Fruit fly (Drosophila melanogaster) whole organism, embryonic: Measurements from ENCODE around the gene TTLL6B.
A peak's percentile ranks its signal among the peaks of the same experiment; 100 is the strongest.

Experiments
- CG10654 ChIP-seq: fragments of 200-800 bp; sonication (Bioruptor generic); optimal IDR thresholded peaks from 2 replicates; lab custom pipeline; 2016; ENCODE audit warnings: missing biosample characterization, missing genetic modification characterization
- CG12299 ChIP-seq: fragments of 200-800 bp; sonication (Bioruptor generic); optimal IDR thresholded peaks from 2 replicates; lab custom pipeline; 2018; ENCODE audit warnings: missing biosample characterization, mild to moderate bottlenecking, missing genetic modification characterization
- CG12942 ChIP-seq: fragments of 200-800 bp; sonication (Bioruptor generic); optimal IDR thresholded peaks from 3 replicates; lab custom pipeline; 2016; ENCODE audit warnings: missing biosample characterization, missing genetic modification characterization
- CG14667 ChIP-seq: fragments of 200-800 bp; sonication (Bioruptor generic); IDR thresholded peaks from 2 replicates; pipeline ENCODE4 v1.3.6; 2022; ENCODE audit warnings: missing biosample characterization, missing genetic modification characterization
- CG15601 ChIP-seq: fragments of 200-800 bp; sonication (Bioruptor generic); optimal IDR thresholded peaks from 3 replicates; lab custom pipeline; 2019; ENCODE audit warnings: missing biosample characterization, mild to moderate bottlenecking, missing genetic modification characterization, moderate library complexity
- CG16779 ChIP-seq: fragments of 200-800 bp; sonication (Bioruptor generic); IDR thresholded peaks from 2 replicates; pipeline ENCODE4 v1.3.6; 2022; ENCODE audit warnings: missing biosample characterization, missing genetic modification characterization
- CG16863 ChIP-seq: fragments of 200-800 bp; sonication (Bioruptor generic); optimal IDR thresholded peaks from 3 replicates; lab custom pipeline; 2016; ENCODE audit warnings: missing biosample characterization, missing genetic modification characterization
- CG17912 ChIP-seq: fragments of 200-800 bp; sonication (Bioruptor generic); optimal IDR thresholded peaks from 2 replicates; lab custom pipeline; 2018; ENCODE audit warnings: missing biosample characterization, mild to moderate bottlenecking, missing genetic modification characterization
- CG18476 ChIP-seq: fragments of 200-800 bp; sonication (Bioruptor generic); optimal IDR thresholded peaks from 2 replicates; lab custom pipeline; 2016; ENCODE audit warnings: missing biosample characterization, mild to moderate bottlenecking, missing genetic modification characterization
- CG18619 ChIP-seq: fragments of 200-800 bp; sonication (Bioruptor generic); optimal IDR thresholded peaks from 3 replicates; lab custom pipeline; 2017; ENCODE audit warnings: missing biosample characterization, mild to moderate bottlenecking, missing genetic modification characterization
- CG2199 ChIP-seq: fragments of 200-800 bp; sonication (Bioruptor generic); IDR thresholded peaks from 3 replicates; pipeline ENCODE4 v1.3.6; 2022; ENCODE audit warnings: missing biosample characterization, missing genetic modification characterization
- CG2202 ChIP-seq: fragments of 200-800 bp; sonication (Bioruptor generic); optimal IDR thresholded peaks from 2 replicates; lab custom pipeline; 2018; ENCODE audit warnings: missing biosample characterization, mild to moderate bottlenecking, missing genetic modification characterization
- CG33557 ChIP-seq: fragments of 200-800 bp; sonication (Bioruptor generic); optimal IDR thresholded peaks from 2 replicates; lab custom pipeline; 2019; ENCODE audit warnings: missing biosample characterization, mild to moderate bottlenecking, missing genetic modification characterization, moderate library complexity
- CG3838 ChIP-seq: fragments of 200-800 bp; sonication (Bioruptor generic); optimal IDR thresholded peaks from 3 replicates; lab custom pipeline; 2016; ENCODE audit warnings: missing biosample characterization, missing genetic modification characterization
- CG5953 ChIP-seq: fragments of 200-800 bp; sonication (Bioruptor generic); IDR thresholded peaks from 2 replicates; pipeline ENCODE4 v1.3.6; 2022; ENCODE audit warnings: missing biosample characterization, missing genetic modification characterization
- CG9215 ChIP-seq: fragments of 200-800 bp; sonication (Bioruptor generic); IDR thresholded peaks from 2 replicates; pipeline ENCODE4 v1.3.6; 2022; ENCODE audit warnings: missing biosample characterization, missing genetic modification characterization
- Dip3 ChIP-seq: fragments of 200-800 bp; sonication (Bioruptor generic); optimal IDR thresholded peaks from 3 replicates; lab custom pipeline; 2016; ENCODE audit warnings: missing biosample characterization, missing genetic modification characterization
- Doc3 ChIP-seq: fragments of 200-800 bp; sonication (Bioruptor generic); IDR thresholded peaks from 3 replicates; pipeline ENCODE4 v1.3.6; 2022; ENCODE audit warnings: missing biosample characterization, missing genetic modification characterization; ENCODE audit not compliant: partially characterized antibody
- Fer3 ChIP-seq: fragments of 200-800 bp; sonication (Bioruptor generic); optimal IDR thresholded peaks from 2 replicates; lab custom pipeline; 2018; ENCODE audit warnings: missing biosample characterization, mild to moderate bottlenecking, missing genetic modification characterization, moderate library complexity
- HLH54F ChIP-seq: fragments of 200-800 bp; sonication (Bioruptor generic); optimal IDR thresholded peaks from 3 replicates; lab custom pipeline; 2016; ENCODE audit warnings: missing biosample characterization, missing genetic modification characterization
- Hr3 ChIP-seq: fragments of 200-800 bp; sonication (Bioruptor generic); optimal IDR thresholded peaks from 3 replicates; lab custom pipeline; 2016; ENCODE audit warnings: missing biosample characterization, missing genetic modification characterization
- Hr39 ChIP-seq: fragments of >200 bp; optimal IDR thresholded peaks from 2 replicates; lab custom pipeline; 2017
- Hr51 ChIP-seq, 2 experiments: fragments of 200-800 bp; sonication (Bioruptor generic); optimal IDR thresholded peaks; 2 replicates in 1 of 2; 3 replicates in 1 of 2; lab custom pipeline; 2016 to 2018; ENCODE audit warnings: missing biosample characterization in 2 of 2, missing genetic modification characterization in 2 of 2, mild to moderate bottlenecking in 1 of 2, moderate library complexity in 1 of 2
- Kr ChIP-seq: fragments of 200-800 bp; sonication (Bioruptor generic); optimal IDR thresholded peaks from 2 replicates; lab custom pipeline; 2017; ENCODE audit warnings: missing biosample characterization, mild to moderate bottlenecking, missing genetic modification characterization
- Nf-YC ChIP-seq: fragments of 200-800 bp; optimal IDR thresholded peaks from 3 replicates; lab custom pipeline; 2019; ENCODE audit warnings: missing biosample characterization, mild to moderate bottlenecking, missing genetic modification characterization, moderate library complexity
- NfI ChIP-seq: fragments of 200-800 bp; sonication (Bioruptor generic); optimal IDR thresholded peaks from 3 replicates; lab custom pipeline; 2018; ENCODE audit warnings: missing biosample characterization, mild to moderate bottlenecking, missing genetic modification characterization, moderate library complexity
- Rx ChIP-seq: fragments of 200-800 bp; sonication (Bioruptor generic); IDR thresholded peaks from 2 replicates; pipeline ENCODE4 v1.3.6; 2022; ENCODE audit warnings: missing biosample characterization, missing genetic modification characterization
- Six4 ChIP-seq: fragments of 200-800 bp; sonication (Bioruptor generic); optimal IDR thresholded peaks from 2 replicates; lab custom pipeline; 2016; ENCODE audit warnings: missing biosample characterization, missing genetic modification characterization
- Ssrp ChIP-seq: fragments of 200-800 bp; sonication (Bioruptor generic); optimal IDR thresholded peaks from 2 replicates; lab custom pipeline; 2018; ENCODE audit warnings: missing biosample characterization, mild to moderate bottlenecking, missing genetic modification characterization, moderate library complexity
- Stat92E ChIP-seq, 3 experiments: fragments of >200 bp in 2 of 3; fragments of 200-800 bp in 1 of 3; sonication (Bioruptor generic) in 1 of 3; optimal IDR thresholded peaks; 2 replicates each; lab custom pipeline; 2017 to 2019; ENCODE audit warnings: missing biosample characterization in 3 of 3, missing genetic modification characterization in 3 of 3, mild to moderate bottlenecking in 1 of 3, moderate library complexity in 1 of 3
- Tbp ChIP-seq: fragments of >200 bp; optimal IDR thresholded peaks from 2 replicates; lab custom pipeline; 2018; ENCODE audit warnings: missing biosample characterization, missing genetic modification characterization
- ase ChIP-seq: fragments of 200-800 bp; sonication (Bioruptor generic); IDR thresholded peaks from 3 replicates; pipeline ENCODE4 v1.3.6; 2022; ENCODE audit warnings: missing biosample characterization, missing genetic modification characterization
- ash1 ChIP-seq: fragments of 200-800 bp; sonication (Bioruptor generic); optimal IDR thresholded peaks from 2 replicates; lab custom pipeline; 2018; ENCODE audit warnings: missing biosample characterization, mild to moderate bottlenecking, missing genetic modification characterization
- ato ChIP-seq: fragments of 200-800 bp; sonication (Bioruptor generic); IDR thresholded peaks from 2 replicates; pipeline ENCODE4 v1.3.6; 2022; ENCODE audit warnings: missing biosample characterization, missing genetic modification characterization; ENCODE audit not compliant: partially characterized antibody
- chif ChIP-seq, 2 experiments: fragments of 200-800 bp; sonication (Bioruptor generic); optimal IDR thresholded peaks; 3 replicates each; lab custom pipeline; 2016; ENCODE audit warnings: missing biosample characterization in 2 of 2, missing genetic modification characterization in 2 of 2
- dmrt11E ChIP-seq: fragments of 200-800 bp; sonication (Bioruptor generic); optimal IDR thresholded peaks from 3 replicates; lab custom pipeline; 2018; ENCODE audit warnings: missing biosample characterization, mild to moderate bottlenecking, missing genetic modification characterization, moderate library complexity
- dpn ChIP-seq, 2 experiments: fragments of 200-800 bp; sonication (Bioruptor generic); optimal IDR thresholded peaks; 3 replicates each; lab custom pipeline; 2016; ENCODE audit warnings: missing biosample characterization in 2 of 2, missing genetic modification characterization in 2 of 2
- ind ChIP-seq: fragments of 200-800 bp; sonication (Bioruptor generic); optimal IDR thresholded peaks from 3 replicates; lab custom pipeline; 2016; ENCODE audit warnings: missing biosample characterization, missing genetic modification characterization
- lov ChIP-seq, 2 experiments: fragments of 200-800 bp in 1 of 2; fragments of >200 bp in 1 of 2; sonication (Bioruptor generic) in 1 of 2; IDR thresholded peaks in 1 of 2; optimal IDR thresholded peaks in 1 of 2; 2 replicates in 1 of 2; 3 replicates in 1 of 2; pipeline versions ENCODE4 v1.3.6 to Lab custom; 2017 to 2022; ENCODE audit warnings: missing biosample characterization in 1 of 2, missing genetic modification characterization in 1 of 2
- mam ChIP-seq: fragments of 200-800 bp; sonication (Bioruptor generic); optimal IDR thresholded peaks from 3 replicates; lab custom pipeline; 2016; ENCODE audit warnings: missing biosample characterization, missing genetic modification characterization
- nmo ChIP-seq: fragments of 200-800 bp; sonication (Bioruptor generic); optimal IDR thresholded peaks from 2 replicates; lab custom pipeline; 2018; ENCODE audit warnings: missing biosample characterization, mild to moderate bottlenecking, missing genetic modification characterization, moderate library complexity
- org-1 ChIP-seq: fragments of 200-800 bp; sonication (Bioruptor generic); optimal IDR thresholded peaks from 2 replicates; lab custom pipeline; 2017; ENCODE audit warnings: missing biosample characterization, missing genetic modification characterization
- pnt ChIP-seq: fragments of 200-800 bp; sonication (Bioruptor generic); optimal IDR thresholded peaks from 3 replicates; lab custom pipeline; 2016; ENCODE audit warnings: missing biosample characterization, missing genetic modification characterization
- scrt ChIP-seq: fragments of 200-800 bp; sonication (Bioruptor generic); optimal IDR thresholded peaks from 2 replicates; lab custom pipeline; 2018; ENCODE audit warnings: missing biosample characterization, mild to moderate bottlenecking, missing genetic modification characterization, moderate library complexity
- sd ChIP-seq: fragments of 200-800 bp; sonication (Bioruptor generic); optimal IDR thresholded peaks from 3 replicates; lab custom pipeline; 2018; ENCODE audit warnings: missing biosample characterization, mild to moderate bottlenecking, missing genetic modification characterization, moderate library complexity
- slp2 ChIP-seq: fragments of 200-800 bp; sonication (Bioruptor generic); optimal IDR thresholded peaks from 2 replicates; lab custom pipeline; 2016; ENCODE audit warnings: missing biosample characterization, missing genetic modification characterization
- sob ChIP-seq: fragments of 200-800 bp; sonication (Bioruptor generic); IDR thresholded peaks from 2 replicates; pipeline ENCODE4 v1.3.6; 2022; ENCODE audit warnings: missing biosample characterization, missing genetic modification characterization
- trh ChIP-seq: fragments of 200-800 bp; sonication (Bioruptor generic); optimal IDR thresholded peaks from 2 replicates; lab custom pipeline; 2016; ENCODE audit warnings: missing biosample characterization, missing genetic modification characterization

The TTLL6B gene

DNA sequence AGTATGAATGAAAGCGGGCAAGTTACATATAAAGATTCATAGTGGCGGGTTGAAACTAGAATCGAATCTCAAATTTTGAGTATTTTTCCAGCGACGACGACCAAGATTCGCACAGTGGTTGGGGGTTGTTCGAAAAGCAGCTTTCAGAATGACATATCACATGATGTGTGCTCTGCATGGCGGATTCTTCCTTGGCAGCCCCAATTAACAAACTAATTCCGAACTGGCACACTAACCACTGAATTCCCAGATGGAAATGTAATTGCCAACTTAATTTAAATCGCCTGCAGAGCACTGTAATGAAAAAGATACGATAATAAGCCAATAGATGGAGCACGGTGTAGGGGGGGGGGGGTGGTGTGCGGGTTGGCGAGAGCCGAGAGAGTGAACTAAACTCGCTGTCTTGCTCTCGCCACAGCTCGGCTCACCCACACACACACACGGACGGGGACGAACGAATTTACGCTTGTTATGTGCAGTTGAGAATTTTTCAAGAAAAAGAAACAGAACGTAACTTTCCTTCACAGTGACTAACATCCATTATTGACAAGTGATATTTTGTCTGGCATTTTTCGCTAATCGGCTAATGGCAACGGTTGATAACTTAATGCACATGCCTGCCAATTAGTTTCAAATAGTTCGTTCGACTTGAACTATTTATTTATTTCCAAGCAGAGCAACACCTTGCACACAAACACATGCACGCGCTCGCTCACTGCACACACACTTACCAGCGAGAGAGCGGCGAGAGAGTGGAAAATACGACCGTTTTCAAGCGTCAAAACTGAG is 30.4 kb upstream of the TTLL6B start (continued):
- peak; percentile 96 for TF ChIP-seq HLH54F (GFP tag; lab: Kevin White, UChicago)
- TF ChIP-seq dmrt11E (tag; lab: Kevin White, UChicago) = peak; percentile 88
- TF ChIP-seq Hr51 (GFP tag; optimal IDR thresholded peaks at IDR 0.05; lab: Kevin White, UChicago) = peak; percentile 92 to 95
- TF ChIP-seq Dip3 (GFP tag; lab: Kevin White, UChicago) = peak; percentile 94
- peak; percentile 93 for TF ChIP-seq CG9215 (GFP tag; lab: Robert Waterston, UW)
- TF ChIP-seq scrt (GFP tag; lab: Kevin White, UChicago) = peak; percentile 90
- peak; percentile 93 for TF ChIP-seq pnt (GFP tag; lab: Kevin White, UChicago)
- peak; percentile 94 for TF ChIP-seq chif (GFP tag; optimal IDR thresholded peaks at IDR 0.05; lab: Kevin White, UChicago)
- peak; percentile 92 to 98 for TF ChIP-seq dpn (GFP tag; optimal IDR thresholded peaks at IDR 0.05; lab: Kevin White, UChicago)
- peak; percentile 97 for TF ChIP-seq CG16779 (GFP tag; lab: Robert Waterston, UW)
- TF ChIP-seq CG2202 (tag; lab: Kevin White, UChicago) = peak; percentile 81
- peak; percentile 97 for TF ChIP-seq org-1 (GFP tag; lab: Kevin White, UChicago)
- 0 out of 2 replicates have a peak, but pooled peaks have one; percentile 12 for TF ChIP-seq ato
- no peak for TF ChIP-seq Kr
- peak; percentile 30 for TF ChIP-seq CG17912 (GFP tag; lab: Kevin White, UChicago)
- no peak for TF ChIP-seq Tbp
- peak; percentile 92 for TF ChIP-seq Six4 (GFP tag; lab: Kevin White, UChicago)
- peak; percentile 95 for TF ChIP-seq CG14667 (GFP tag; lab: Robert Waterston, UW)
- peak; percentile 90 for TF ChIP-seq sd (tag; lab: Kevin White, UChicago)
- TF ChIP-seq NfI (GFP tag; lab: Kevin White, UChicago) = peak; percentile 96
- peak; percentile 96; the same call in 2 of the 3 replicates for TF ChIP-seq CG2199 (GFP tag; lab: Robert Waterston, UW)
- peak; percentile 92 for TF ChIP-seq CG10654
- peak; percentile 87 for TF ChIP-seq CG15601 (tag; lab: Kevin White, UChicago)
- TF ChIP-seq lov (optimal IDR thresholded peaks at IDR 0.05; lab: Kevin White, UChicago) = no peak
- TF ChIP-seq lov (GFP tag; IDR thresholded peaks at IDR 0.05; lab: Robert Waterston, UW) = peak; percentile 97
- peak; percentile 86 for TF ChIP-seq CG3838
- peak; percentile 94 for TF ChIP-seq nmo (GFP tag; lab: Kevin White, UChicago)
- peak; percentile 61 for TF ChIP-seq Nf-YC (tag; lab: Kevin White, UChicago)
- peak; percentile 88 for TF ChIP-seq CG12299 (tag; lab: Kevin White, UChicago)
- no peak for TF ChIP-seq Hr39 (lab: Kevin White, UChicago)
- TF ChIP-seq Ssrp (tag; lab: Kevin White, UChicago) = peak; percentile 91
- peak; percentile 83 for TF ChIP-seq CG18476 (GFP tag; lab: Kevin White, UChicago)
- TF ChIP-seq Rx (GFP tag; lab: Robert Waterston, UW) = peak; percentile 97
- peak in 1 of 3 experiments; percentile 63 for TF ChIP-seq Stat92E (GFP tag; optimal IDR thresholded peaks at IDR 0.05; lab: Kevin White, UChicago)
- peak; percentile 96 for TF ChIP-seq CG5953 (GFP tag; lab: Robert Waterston, UW)
- peak; percentile 96 for TF ChIP-seq ase (GFP tag; lab: Robert Waterston, UW)
- peak; percentile 92 for TF ChIP-seq slp2
- TF ChIP-seq trh = peak; percentile 81
- no peak for TF ChIP-seq ash1 (GFP tag; lab: Kevin White, UChicago)
- peak; percentile 15 for TF ChIP-seq CG33557 (GFP tag; lab: Kevin White, UChicago)
- peak; percentile 94 for TF ChIP-seq sob
- peak; percentile 94 for TF ChIP-seq CG16863 (GFP tag; lab: Kevin White, UChicago)
- TF ChIP-seq mam (GFP tag; lab: Kevin White, UChicago) = peak; percentile 96
- TF ChIP-seq Hr3 (GFP tag; lab: Kevin White, UChicago) = peak; percentile 89
- peak; percentile 98 for TF ChIP-seq ind (GFP tag; lab: Kevin White, UChicago)
- peak; percentile 94 for TF ChIP-seq CG12942 (GFP tag; lab: Kevin White, UChicago)
- TF ChIP-seq Fer3 (tag; lab: Kevin White, UChicago) = peak; percentile 96
- 0 out of 3 replicates have a peak, but pooled peaks have one; percentile 25 for TF ChIP-seq Doc3 (GFP tag; lab: Robert Waterston, UW)
- peak; percentile 96 for TF ChIP-seq CG18619 (GFP tag; lab: Kevin White, UChicago)
